Worm (Caenorhabditis elegans) whole organism, L4 larva: Measurements from ENCODE around the gene W07G1.1.

Source experiments
- D1046.2 ChIP-seq: fragments of 200-800 bp; sonication (Bioruptor generic); IDR thresholded peaks from 2 replicates; pipeline ENCODE4 v1.3.6; 2022; ENCODE audit warnings: missing genetic modification characterization, missing compliant biosample characterization
- F10B5.3 ChIP-seq: sonication (generic microtip); optimal IDR thresholded peaks from 2 replicates; lab custom pipeline; 2016; ENCODE audit warnings: mild to moderate bottlenecking, missing genetic modification characterization, missing compliant biosample characterization
- F44E2.7 ChIP-seq: fragments of 200-800 bp; sonication (Bioruptor generic); IDR thresholded peaks from 2 replicates; pipeline ENCODE4 v2.1.2; 2022; ENCODE audit warnings: missing genetic modification characterization, missing compliant biosample characterization
- R02D3.7 ChIP-seq: fragments of 150-350 bp; sonication (generic microtip); optimal IDR thresholded peaks from 3 replicates; lab custom pipeline; 2014; ENCODE audit warnings: missing biosample characterization, missing genetic modification characterization
- Y48G9A.11 ChIP-seq: fragments of 200-800 bp; sonication (Bioruptor generic); IDR thresholded peaks from 2 replicates; pipeline ENCODE4 v1.3.6; 2022; ENCODE audit warnings: missing genetic modification reagents, missing genetic modification characterization, missing compliant biosample characterization
- Y5F2A.4 ChIP-seq: fragments of 200-800 bp; sonication (Bioruptor generic); optimal IDR thresholded peaks from 2 replicates; lab custom pipeline; 2018; ENCODE audit warnings: mild to moderate bottlenecking, missing genetic modification characterization, missing compliant biosample characterization
- aly-2 ChIP-seq: sonication (generic microtip); optimal IDR thresholded peaks from 2 replicates; lab custom pipeline; 2018; ENCODE audit warnings: missing biosample characterization, missing genetic modification characterization
- attf-4 ChIP-seq: sonication (generic microtip); optimal IDR thresholded peaks from 3 replicates; lab custom pipeline; 2017; ENCODE audit warnings: missing biosample characterization, missing genetic modification characterization
- ceh-20 ChIP-seq: fragments of 200-800 bp; sonication (Bioruptor generic); IDR thresholded peaks from 2 replicates; pipeline ENCODE4 v1.3.6; 2022; ENCODE audit warnings: missing genetic modification reagents, missing genetic modification characterization, missing compliant biosample characterization
- ceh-32 ChIP-seq: sonication (generic microtip); optimal IDR thresholded peaks from 2 replicates; lab custom pipeline; 2016; ENCODE audit warnings: mild to moderate bottlenecking, missing genetic modification characterization, missing compliant biosample characterization; ENCODE audit not compliant: poor library complexity
- ceh-62 ChIP-seq: sonication (generic microtip); optimal IDR thresholded peaks from 2 replicates; lab custom pipeline; 2017; ENCODE audit warnings: missing biosample characterization, missing genetic modification characterization
- ces-1 ChIP-seq: fragments of 150-350 bp; sonication (generic microtip); optimal IDR thresholded peaks from 4 replicates; lab custom pipeline; 2014; ENCODE audit warnings: missing biosample characterization, missing genetic modification reagents, missing genetic modification characterization
- cey-2 ChIP-seq: sonication (generic microtip); optimal IDR thresholded peaks from 3 replicates; lab custom pipeline; 2017; ENCODE audit warnings: missing genetic modification characterization, mild to moderate bottlenecking, missing compliant biosample characterization, antibody characterized with exemption, borderline replicate concordance; ENCODE audit not compliant: insufficient read depth
- daf-12 ChIP-seq: fragments of 150-350 bp; optimal IDR thresholded peaks from 2 replicates; lab custom pipeline; 2014; ENCODE audit warnings: missing biosample characterization, missing genetic modification reagents, missing genetic modification characterization
- daf-16 ChIP-seq, 3 experiments: sonication (generic microtip); optimal IDR thresholded peaks; 2 replicates each; lab custom pipeline; 2016 to 2017; ENCODE audit warnings: missing genetic modification characterization in 3 of 3, missing genetic modification reagents in 3 of 3, mild to moderate bottlenecking in 2 of 3, missing compliant biosample characterization in 2 of 3, missing biosample characterization in 1 of 3, moderate library complexity in 1 of 3
- daf-8 ChIP-seq: fragments of 200-800 bp; sonication (Bioruptor generic); IDR thresholded peaks from 2 replicates; pipeline ENCODE4 v1.3.6; 2022; ENCODE audit warnings: missing genetic modification characterization, missing compliant biosample characterization
- dmd-6 ChIP-seq: fragments of 200-800 bp; sonication (Bioruptor generic); IDR thresholded peaks from 2 replicates; pipeline ENCODE4 v1.3.6; 2022; ENCODE audit warnings: missing genetic modification reagents, missing genetic modification characterization, missing compliant biosample characterization
- dmd-9 ChIP-seq: fragments of 200-800 bp; sonication (Bioruptor generic); IDR thresholded peaks from 2 replicates; pipeline ENCODE4 v1.3.6; 2022; ENCODE audit warnings: missing genetic modification reagents, missing genetic modification characterization, missing compliant biosample characterization
- dpl-1 ChIP-seq: fragments of 150-350 bp; optimal IDR thresholded peaks from 2 replicates; lab custom pipeline; 2014; ENCODE audit warnings: missing biosample characterization, missing genetic modification reagents, missing genetic modification characterization
- duxl-1 ChIP-seq: sonication (generic microtip); optimal IDR thresholded peaks from 2 replicates; lab custom pipeline; 2016; ENCODE audit warnings: mild to moderate bottlenecking, missing genetic modification characterization, moderate library complexity, missing compliant biosample characterization; ENCODE audit not compliant: poor library complexity
- dve-1 ChIP-seq: sonication (generic microtip); optimal IDR thresholded peaks from 2 replicates; lab custom pipeline; 2017; ENCODE audit warnings: antibody characterized with exemption, mild to moderate bottlenecking, missing genetic modification characterization, missing compliant biosample characterization; ENCODE audit not compliant: insufficient read depth
- fkh-10 ChIP-seq: fragments of 150-350 bp; optimal IDR thresholded peaks from 2 replicates; lab custom pipeline; 2014; ENCODE audit warnings: missing biosample characterization, missing genetic modification reagents, missing genetic modification characterization
- gei-8 ChIP-seq: fragments of 200-800 bp; sonication (Bioruptor generic); optimal IDR thresholded peaks from 2 replicates; lab custom pipeline; 2018; ENCODE audit warnings: mild to moderate bottlenecking, missing genetic modification characterization, missing compliant biosample characterization
- hif-1 ChIP-seq, 2 experiments: sonication (generic microtip); optimal IDR thresholded peaks; 2 replicates each; lab custom pipeline; 2016 to 2017; ENCODE audit warnings: missing compliant biosample characterization in 2 of 2, missing genetic modification characterization in 2 of 2, missing genetic modification reagents in 2 of 2, missing genotype in 2 of 2, mild to moderate bottlenecking in 1 of 2
- hlh-11 ChIP-seq: fragments of 200-800 bp; sonication (Bioruptor generic); optimal IDR thresholded peaks from 2 replicates; lab custom pipeline; 2018; ENCODE audit warnings: mild to moderate bottlenecking, missing genetic modification characterization, missing compliant biosample characterization
- jun-1 ChIP-seq: fragments of 150-350 bp; optimal IDR thresholded peaks from 2 replicates; lab custom pipeline; 2014; ENCODE audit warnings: missing biosample characterization, missing genetic modification reagents, missing genetic modification characterization
- lim-7 ChIP-seq: fragments of 200-800 bp; sonication (Bioruptor generic); IDR thresholded peaks from 2 replicates; pipeline ENCODE4 v1.3.6; 2022; ENCODE audit warnings: missing genetic modification characterization, missing compliant biosample characterization
- lir-3 ChIP-seq: sonication (generic microtip); optimal IDR thresholded peaks from 2 replicates; lab custom pipeline; 2016; ENCODE audit warnings: mild to moderate bottlenecking, missing genetic modification characterization, missing compliant biosample characterization
- lsy-2 ChIP-seq, 2 experiments: fragments of 150-350 bp in 1 of 2; sonication (generic microtip) in 1 of 2; optimal IDR thresholded peaks; 2 replicates each; lab custom pipeline; 2014 to 2017; ENCODE audit warnings: missing biosample characterization in 2 of 2, missing genetic modification characterization in 2 of 2
- mxl-2 ChIP-seq: fragments of 200-800 bp; sonication (Bioruptor generic); conservative IDR thresholded peaks from 2 replicates; pipeline ENCODE4 v1.3.6; 2022; ENCODE audit warnings: missing genetic modification reagents, missing genetic modification characterization, missing compliant biosample characterization
- nhr-102 ChIP-seq: sonication (generic microtip); optimal IDR thresholded peaks from 2 replicates; lab custom pipeline; 2016; ENCODE audit warnings: mild to moderate bottlenecking, missing genetic modification characterization, moderate library complexity, missing compliant biosample characterization
- nhr-28 ChIP-seq: fragments of 150-350 bp; optimal IDR thresholded peaks from 2 replicates; lab custom pipeline; 2014; ENCODE audit warnings: missing biosample characterization, missing genetic modification characterization
- nhr-41 ChIP-seq: fragments of 200-800 bp; sonication (Bioruptor generic); IDR thresholded peaks from 2 replicates; pipeline ENCODE4 v1.3.6; 2022; ENCODE audit warnings: missing genetic modification reagents, missing genetic modification characterization, missing compliant biosample characterization
- nhr-42 ChIP-seq: fragments of 200-800 bp; sonication (Bioruptor generic); IDR thresholded peaks from 2 replicates; pipeline ENCODE4 v1.3.6; 2022; ENCODE audit warnings: missing genetic modification characterization, missing compliant biosample characterization
- nhr-48 ChIP-seq: sonication (generic microtip); optimal IDR thresholded peaks from 2 replicates; lab custom pipeline; 2016; ENCODE audit warnings: mild to moderate bottlenecking, missing genetic modification characterization, missing compliant biosample characterization
- nhr-6 ChIP-seq: fragments of 150-350 bp; optimal IDR thresholded peaks from 2 replicates; lab custom pipeline; 2014; ENCODE audit warnings: missing biosample characterization, missing genetic modification characterization
- nhr-76 ChIP-seq: fragments of 150-350 bp; optimal IDR thresholded peaks from 2 replicates; lab custom pipeline; 2014; ENCODE audit warnings: missing biosample characterization, missing genetic modification characterization
- nhr-77 ChIP-seq: fragments of 150-350 bp; optimal IDR thresholded peaks from 2 replicates; lab custom pipeline; 2014; ENCODE audit warnings: missing biosample characterization, missing genetic modification characterization
- pha-4 ChIP-seq, 2 experiments: fragments of 150-350 bp in 1 of 2; fragments of 200-800 bp in 1 of 2; sonication (Bioruptor generic) in 1 of 2; IDR thresholded peaks in 1 of 2; optimal IDR thresholded peaks in 1 of 2; 2 replicates each; pipeline versions ENCODE4 v1.3.6 to Lab custom; 2014 to 2022; ENCODE audit warnings: missing genetic modification characterization in 2 of 2, missing genetic modification reagents in 2 of 2, missing biosample characterization in 1 of 2, missing compliant biosample characterization in 1 of 2
- php-3 ChIP-seq: fragments of 200-800 bp; sonication (Bioruptor generic); IDR thresholded peaks from 2 replicates; pipeline ENCODE4 v1.3.6; 2022; ENCODE audit warnings: missing genetic modification reagents, missing genetic modification characterization, missing compliant biosample characterization
- pqm-1 ChIP-seq: sonication (generic microtip); optimal IDR thresholded peaks from 2 replicates; lab custom pipeline; 2017; ENCODE audit warnings: missing biosample characterization, missing genetic modification characterization
- rbr-2 ChIP-seq: sonication (generic microtip); optimal IDR thresholded peaks from 2 replicates; lab custom pipeline; 2016; ENCODE audit warnings: missing genotype, missing genetic modification characterization, missing compliant biosample characterization
- snpc-1.2 ChIP-seq: fragments of 200-800 bp; sonication (Bioruptor generic); IDR thresholded peaks from 2 replicates; pipeline ENCODE4 v1.3.6; 2022; ENCODE audit warnings: missing genetic modification reagents, missing genetic modification characterization, missing compliant biosample characterization
- snpc-4 ChIP-seq: fragments of 150-350 bp; optimal IDR thresholded peaks from 2 replicates; lab custom pipeline; 2014; ENCODE audit warnings: missing biosample characterization, missing genetic modification characterization
- spr-3 ChIP-seq: fragments of 200-800 bp; sonication (Bioruptor generic); optimal IDR thresholded peaks from 2 replicates; lab custom pipeline; 2018; ENCODE audit warnings: mild to moderate bottlenecking, missing genetic modification characterization, missing compliant biosample characterization
- tra-1 ChIP-seq: fragments of 200-800 bp; sonication (Bioruptor generic); IDR thresholded peaks from 2 replicates; pipeline ENCODE4 v1.3.6; 2022; ENCODE audit warnings: missing genetic modification reagents, missing genetic modification characterization, missing compliant biosample characterization
- unc-62 ChIP-seq, 3 experiments: fragments of 150-350 bp in 1 of 3; sonication (generic microtip); optimal IDR thresholded peaks in 2 of 3; peaks in 1 of 3; 1 replicate in 1 of 3; 2 replicates in 2 of 3; lab custom pipeline; 2014 to 2017; ENCODE audit warnings: missing biosample characterization in 3 of 3, missing genetic modification characterization in 3 of 3, missing genetic modification reagents in 3 of 3, missing genotype in 1 of 3
- zfp-3 ChIP-seq: fragments of 200-800 bp; sonication (Bioruptor generic); conservative IDR thresholded peaks from 2 replicates; pipeline ENCODE4 v1.3.6; 2022; ENCODE audit warnings: missing genetic modification reagents, missing genetic modification characterization, missing compliant biosample characterization

W07G1.1 gene

ce11 chrII:13958359-13958758 is 18.9 kb upstream of the W07G1.1 start (continued):
- peak in 1 of 2 experiments; percentile 19 for TF ChIP-seq lsy-2 (tag; optimal IDR thresholded peaks at IDR 0.05; lab: Kevin White, UChicago)

ce11 chrII:13957437-13957836 is 18.0 kb upstream of the W07G1.1 start, which contains the start of gene zip-3:
zip-3 (minus strand) TSS chrII:13957457.
- TF ChIP-seq Y48G9A.11 (GFP tag; lab: Robert Waterston, UW), result no peak
- no peak for TF ChIP-seq daf-12 (tag; lab: Kevin White, UChicago)
- no peak for TF ChIP-seq daf-16 (GFP tag; optimal IDR thresholded peaks at IDR 0.05; lab: Kevin White, UChicago)
- peak; percentile 61 for TF ChIP-seq daf-16 (tag; optimal IDR thresholded peaks at IDR 0.05; lab: Kevin White, UChicago)
- no peak for TF ChIP-seq dmd-9 (GFP tag; lab: Robert Waterston, UW)
- TF ChIP-seq daf-8 (GFP tag; lab: Robert Waterston, UW), result no peak
- TF ChIP-seq jun-1 (tag; lab: Kevin White, UChicago), result no peak
- no peak for TF ChIP-seq pha-4 (GFP tag; IDR thresholded peaks at IDR 0.05; lab: Robert Waterston, UW)
- no peak for TF ChIP-seq pha-4 (tag; optimal IDR thresholded peaks at IDR 0.05; lab: Kevin White, UChicago)
- TF ChIP-seq dve-1 (tag; lab: Kevin White, UChicago), result peak; percentile 64
- no peak for TF ChIP-seq R02D3.7 (tag; lab: Kevin White, UChicago)
- no peak for TF ChIP-seq Y5F2A.4 (GFP tag; lab: Kevin White, UChicago)
- TF ChIP-seq unc-62 (GFP tag; optimal IDR thresholded peaks at IDR 0.05 in 1 of 2; lab: Kevin White, UChicago), result no peak
- TF ChIP-seq unc-62 (tag; optimal IDR thresholded peaks at IDR 0.05; lab: Kevin White, UChicago), result no peak
- no peak for TF ChIP-seq ces-1 (GFP tag; lab: Kevin White, UChicago)
- no peak for TF ChIP-seq F10B5.3 (tag; lab: Kevin White, UChicago)
- TF ChIP-seq dpl-1, result no peak
- no peak for TF ChIP-seq lir-3 (tag; lab: Kevin White, UChicago)
- TF ChIP-seq hif-1 (tag; optimal IDR thresholded peaks at IDR 0.05; lab: Kevin White, UChicago), result no peak
- no peak for TF ChIP-seq nhr-42
- peak; percentile 77 for TF ChIP-seq dmd-6 (GFP tag; lab: Robert Waterston, UW)
- TF ChIP-seq tra-1, result peak; percentile 67
- peak; percentile 21 for TF ChIP-seq gei-8
- TF ChIP-seq aly-2, result no peak
- TF ChIP-seq D1046.2, result no peak
- no peak for TF ChIP-seq ceh-62 (tag; lab: Kevin White, UChicago)
- TF ChIP-seq mxl-2, result no peak
- TF ChIP-seq attf-4 (tag; lab: Kevin White, UChicago), result no peak
- no peak for TF ChIP-seq F44E2.7 (GFP tag; lab: Robert Waterston, UW)
- no peak for TF ChIP-seq fkh-10 (GFP tag; lab: Kevin White, UChicago)
- peak; percentile 45 for TF ChIP-seq nhr-77
- no peak for TF ChIP-seq ceh-32
- no peak for TF ChIP-seq zfp-3 (GFP tag; lab: Robert Waterston, UW)
- TF ChIP-seq snpc-4 (tag; lab: Kevin White, UChicago), result no peak
- no peak for TF ChIP-seq nhr-102 (tag; lab: Kevin White, UChicago)
- TF ChIP-seq duxl-1 (tag; lab: Kevin White, UChicago), result no peak
- peak; percentile 62; the same call in 1 of the 2 replicates for TF ChIP-seq php-3 (GFP tag; lab: Robert Waterston, UW)
- no peak for TF ChIP-seq ceh-20 (GFP tag; lab: Robert Waterston, UW)
- TF ChIP-seq nhr-48 (tag; lab: Kevin White, UChicago), result peak; percentile 0
- peak; percentile 64 for TF ChIP-seq hlh-11
- peak; percentile 44 for TF ChIP-seq pqm-1 (tag; lab: Kevin White, UChicago)
- TF ChIP-seq nhr-28, result peak; percentile 65
- TF ChIP-seq nhr-6 (tag; lab: Kevin White, UChicago), result no peak
- TF ChIP-seq nhr-41 (GFP tag; lab: Robert Waterston, UW), result no peak
- no peak for TF ChIP-seq cey-2 (tag; lab: Kevin White, UChicago)
- no peak for TF ChIP-seq spr-3 (GFP tag; lab: Kevin White, UChicago)
- no peak for TF ChIP-seq snpc-1.2 (GFP tag; lab: Robert Waterston, UW)
- no peak for TF ChIP-seq rbr-2 (tag; lab: Kevin White, UChicago)
- no peak for TF ChIP-seq nhr-76 (tag; lab: Kevin White, UChicago)
- no peak for TF ChIP-seq lim-7 (GFP tag; lab: Robert Waterston, UW)
- TF ChIP-seq, all 104 proteins: peak for 11
